Fruit fly (Drosophila melanogaster) whole organism, embryonic: Measurements from ENCODE around the gene XRCC1.
A peak's percentile ranks its signal among the peaks of the same experiment; 100 is the strongest.

ENCODE experiments used
- Atf6 ChIP-seq: fragments of 200-800 bp; sonication (Bioruptor generic); IDR thresholded peaks from 2 replicates; pipeline ENCODE4 v1.3.6; 2022; ENCODE audit warnings: missing biosample characterization, missing genetic modification characterization
- Bgb ChIP-seq: fragments of 200-800 bp; sonication (Bioruptor generic); IDR thresholded peaks from 2 replicates; pipeline ENCODE4 v1.3.6; 2022; ENCODE audit warnings: missing biosample characterization, missing genetic modification characterization; ENCODE audit not compliant: partially characterized antibody
- CG11456 ChIP-seq: fragments of 200-800 bp; sonication (Bioruptor generic); IDR thresholded peaks from 3 replicates; pipeline ENCODE4 v1.3.6; 2022; ENCODE audit warnings: missing biosample characterization, missing genetic modification characterization
- CG12236 ChIP-seq: fragments of 200-800 bp; sonication (Bioruptor generic); optimal IDR thresholded peaks from 2 replicates; lab custom pipeline; 2016; ENCODE audit warnings: missing biosample characterization, missing genetic modification characterization
- CG14667 ChIP-seq: fragments of 200-800 bp; sonication (Bioruptor generic); IDR thresholded peaks from 2 replicates; pipeline ENCODE4 v1.3.6; 2022; ENCODE audit warnings: missing biosample characterization, missing genetic modification characterization
- CG15601 ChIP-seq: fragments of 200-800 bp; sonication (Bioruptor generic); optimal IDR thresholded peaks from 3 replicates; lab custom pipeline; 2019; ENCODE audit warnings: missing biosample characterization, mild to moderate bottlenecking, missing genetic modification characterization, moderate library complexity
- CG17186 ChIP-seq: fragments of 200-800 bp; sonication (Bioruptor generic); optimal IDR thresholded peaks from 3 replicates; lab custom pipeline; 2017; ENCODE audit warnings: missing biosample characterization, missing genetic modification reagents, missing genetic modification characterization
- CG17361 ChIP-seq: fragments of 200-800 bp; sonication (Bioruptor generic); IDR thresholded peaks from 3 replicates; pipeline ENCODE4 v1.3.6; 2022; ENCODE audit warnings: missing biosample characterization, missing genetic modification characterization
- CG17612 ChIP-seq: fragments of 200-800 bp; sonication (Bioruptor generic); IDR thresholded peaks from 2 replicates; pipeline ENCODE4 v1.3.6; 2022; ENCODE audit warnings: missing biosample characterization, missing genetic modification characterization
- CG18011 ChIP-seq: fragments of 200-800 bp; sonication (Bioruptor generic); optimal IDR thresholded peaks from 2 replicates; lab custom pipeline; 2017; ENCODE audit warnings: missing biosample characterization, missing genetic modification characterization, mild to moderate bottlenecking, moderate library complexity, missing genotype
- CG31388 ChIP-seq: fragments of 200-800 bp; sonication (Bioruptor generic); optimal IDR thresholded peaks from 2 replicates; lab custom pipeline; 2016; ENCODE audit warnings: missing biosample characterization, missing genetic modification characterization
- CG31441 ChIP-seq: fragments of 200-800 bp; sonication (Bioruptor generic); IDR thresholded peaks from 2 replicates; pipeline ENCODE4 v1.3.6; 2022; ENCODE audit warnings: missing biosample characterization, missing genetic modification characterization
- CG32532 ChIP-seq: fragments of 200-800 bp; sonication (Bioruptor generic); IDR thresholded peaks from 2 replicates; pipeline ENCODE4 v1.3.6; 2022; ENCODE audit warnings: missing biosample characterization, missing genetic modification characterization
- CG3281 ChIP-seq: fragments of 200-800 bp; sonication (Bioruptor generic); optimal IDR thresholded peaks from 3 replicates; lab custom pipeline; 2017; ENCODE audit warnings: missing biosample characterization, mild to moderate bottlenecking, missing genetic modification characterization
- CG42726 ChIP-seq: fragments of 200-800 bp; sonication (Bioruptor generic); IDR thresholded peaks from 2 replicates; pipeline ENCODE4 v1.3.6; 2022; ENCODE audit warnings: missing biosample characterization, missing genetic modification characterization; ENCODE audit not compliant: partially characterized antibody
- CG4328 ChIP-seq: fragments of 200-800 bp; sonication (Bioruptor generic); optimal IDR thresholded peaks from 3 replicates; lab custom pipeline; 2017; ENCODE audit warnings: missing biosample characterization, missing genetic modification reagents, missing genetic modification characterization
- CG4360 ChIP-seq: fragments of 200-800 bp; sonication (Bioruptor generic); IDR thresholded peaks from 2 replicates; pipeline ENCODE4 v1.3.6; 2022; ENCODE audit warnings: missing biosample characterization, missing genetic modification characterization
- CG4730 ChIP-seq: fragments of 200-800 bp; sonication (Bioruptor generic); IDR thresholded peaks from 2 replicates; pipeline ENCODE4 v1.3.6; 2022; ENCODE audit warnings: missing biosample characterization, missing genetic modification characterization
- CG7271 ChIP-seq: fragments of 200-800 bp; sonication (Bioruptor generic); optimal IDR thresholded peaks from 2 replicates; lab custom pipeline; 2018; ENCODE audit warnings: missing biosample characterization, mild to moderate bottlenecking, missing genetic modification characterization, moderate library complexity
- CG8290 ChIP-seq, 3 experiments: fragments of 200-800 bp; sonication (Bioruptor generic); optimal IDR thresholded peaks; 2 replicates each; lab custom pipeline; 2016 to 2019; ENCODE audit warnings: missing biosample characterization in 3 of 3, missing genetic modification characterization in 3 of 3, mild to moderate bottlenecking in 2 of 3, moderate library complexity in 1 of 3
- CG8924 ChIP-seq: fragments of 200-800 bp; optimal IDR thresholded peaks from 3 replicates; lab custom pipeline; 2019; ENCODE audit warnings: missing biosample characterization, mild to moderate bottlenecking, missing genetic modification characterization, moderate library complexity
- CG9609 ChIP-seq: fragments of 200-800 bp; sonication (Bioruptor generic); optimal IDR thresholded peaks from 3 replicates; lab custom pipeline; 2016; ENCODE audit warnings: missing biosample characterization, missing genetic modification characterization
- CG9876 ChIP-seq: fragments of 200-800 bp; sonication (Bioruptor generic); optimal IDR thresholded peaks from 2 replicates; lab custom pipeline; 2016; ENCODE audit warnings: missing biosample characterization, missing genetic modification characterization
- Camta ChIP-seq: fragments of 200-800 bp; sonication (Bioruptor generic); optimal IDR thresholded peaks from 2 replicates; lab custom pipeline; 2016; ENCODE audit warnings: missing biosample characterization, missing genetic modification characterization
- D19B ChIP-seq: fragments of 200-800 bp; sonication (Bioruptor generic); optimal IDR thresholded peaks from 2 replicates; lab custom pipeline; 2017; ENCODE audit warnings: missing biosample characterization, mild to moderate bottlenecking, missing genetic modification characterization
- Dek ChIP-seq: fragments of 200-800 bp; sonication (Bioruptor generic); optimal IDR thresholded peaks from 3 replicates; lab custom pipeline; 2019; ENCODE audit warnings: missing biosample characterization, mild to moderate bottlenecking, missing genetic modification characterization, moderate library complexity
- Fer1 ChIP-seq: fragments of 200-800 bp; sonication (Bioruptor generic); optimal IDR thresholded peaks from 2 replicates; lab custom pipeline; 2017; ENCODE audit warnings: missing biosample characterization, mild to moderate bottlenecking, missing genetic modification characterization
- Fer3 ChIP-seq: fragments of 200-800 bp; sonication (Bioruptor generic); optimal IDR thresholded peaks from 2 replicates; lab custom pipeline; 2018; ENCODE audit warnings: missing biosample characterization, mild to moderate bottlenecking, missing genetic modification characterization, moderate library complexity
- HmgZ ChIP-seq: fragments of 200-800 bp; sonication (Bioruptor generic); optimal IDR thresholded peaks from 2 replicates; lab custom pipeline; 2018; ENCODE audit warnings: missing biosample characterization, mild to moderate bottlenecking, missing genetic modification characterization
- Max ChIP-seq: fragments of 200-800 bp; sonication (Bioruptor generic); optimal IDR thresholded peaks from 2 replicates; lab custom pipeline; 2016; ENCODE audit warnings: missing biosample characterization, mild to moderate bottlenecking, missing genetic modification characterization
- NC2α ChIP-seq: fragments of 200-800 bp; sonication (Bioruptor generic); optimal IDR thresholded peaks from 2 replicates; lab custom pipeline; 2016; ENCODE audit warnings: missing biosample characterization, missing genetic modification characterization
- NC2β ChIP-seq: fragments of 200-800 bp; sonication (Bioruptor generic); optimal IDR thresholded peaks from 2 replicates; lab custom pipeline; 2016; ENCODE audit warnings: missing biosample characterization, missing genetic modification characterization
- Oaz ChIP-seq: fragments of 200-800 bp; sonication (Bioruptor generic); IDR thresholded peaks from 2 replicates; pipeline ENCODE4 v1.3.6; 2022; ENCODE audit warnings: missing biosample characterization, missing genetic modification characterization
- Oli ChIP-seq: fragments of 200-800 bp; sonication (Bioruptor generic); optimal IDR thresholded peaks from 2 replicates; lab custom pipeline; 2018; ENCODE audit warnings: missing biosample characterization, mild to moderate bottlenecking, missing genetic modification characterization, moderate library complexity
- TFAM ChIP-seq: fragments of 200-800 bp; sonication (Bioruptor generic); optimal IDR thresholded peaks from 2 replicates; lab custom pipeline; 2017; ENCODE audit warnings: missing biosample characterization, missing genetic modification characterization, inconsistent platforms
- Xbp1 ChIP-seq: fragments of 200-800 bp; sonication (Bioruptor generic); optimal IDR thresholded peaks from 3 replicates; lab custom pipeline; 2016; ENCODE audit warnings: missing biosample characterization, mild to moderate bottlenecking, missing genetic modification characterization
- amos ChIP-seq: fragments of 200-800 bp; sonication (Bioruptor generic); IDR thresholded peaks from 2 replicates; pipeline ENCODE4 v1.3.6; 2022; ENCODE audit warnings: missing biosample characterization, missing genetic modification characterization; ENCODE audit not compliant: partially characterized antibody
- ap ChIP-seq: fragments of 200-800 bp; sonication (Bioruptor generic); IDR thresholded peaks from 2 replicates; pipeline ENCODE4 v1.3.6; 2022; ENCODE audit warnings: missing biosample characterization, missing genetic modification characterization
- ara ChIP-seq: fragments of 200-800 bp; sonication (Bioruptor generic); IDR thresholded peaks from 2 replicates; pipeline ENCODE4 v1.3.6; 2022; ENCODE audit warnings: missing biosample characterization, missing genetic modification characterization
- ato ChIP-seq: fragments of 200-800 bp; sonication (Bioruptor generic); IDR thresholded peaks from 2 replicates; pipeline ENCODE4 v1.3.6; 2022; ENCODE audit warnings: missing biosample characterization, missing genetic modification characterization; ENCODE audit not compliant: partially characterized antibody
- caup ChIP-seq: fragments of 200-800 bp; sonication (Bioruptor generic); optimal IDR thresholded peaks from 3 replicates; lab custom pipeline; 2017; ENCODE audit warnings: missing biosample characterization, mild to moderate bottlenecking, missing genetic modification characterization, moderate library complexity; ENCODE audit not compliant: severe bottlenecking
- crc ChIP-seq: fragments of 200-800 bp; sonication (Bioruptor generic); optimal IDR thresholded peaks from 2 replicates; lab custom pipeline; 2016; ENCODE audit warnings: missing biosample characterization, missing genetic modification characterization
- emc ChIP-seq: fragments of 200-800 bp; sonication (Bioruptor generic); optimal IDR thresholded peaks from 2 replicates; lab custom pipeline; 2016; ENCODE audit warnings: missing biosample characterization, missing genetic modification characterization
- ems ChIP-seq: fragments of 200-800 bp; sonication (Bioruptor generic); optimal IDR thresholded peaks from 3 replicates; lab custom pipeline; 2016; ENCODE audit warnings: missing biosample characterization, missing genetic modification characterization
- ftz-f1 ChIP-seq: fragments of 200-800 bp; sonication (Bioruptor generic); optimal IDR thresholded peaks from 2 replicates; lab custom pipeline; 2016; ENCODE audit warnings: missing biosample characterization, missing genetic modification characterization
- ind ChIP-seq: fragments of 200-800 bp; sonication (Bioruptor generic); optimal IDR thresholded peaks from 3 replicates; lab custom pipeline; 2016; ENCODE audit warnings: missing biosample characterization, missing genetic modification characterization
- inv ChIP-seq: fragments of 200-800 bp; sonication (Bioruptor generic); IDR thresholded peaks from 2 replicates; pipeline ENCODE4 v1.3.6; 2022; ENCODE audit warnings: missing biosample characterization, missing genetic modification characterization; ENCODE audit not compliant: partially characterized antibody
- pita ChIP-seq: fragments of 200-800 bp; sonication (Bioruptor generic); optimal IDR thresholded peaks from 2 replicates; lab custom pipeline; 2017; ENCODE audit warnings: missing biosample characterization, mild to moderate bottlenecking, missing genetic modification characterization
- usp ChIP-seq: fragments of >200 bp; optimal IDR thresholded peaks from 2 replicates; lab custom pipeline; 2017; ENCODE audit warnings: missing biosample characterization, missing genetic modification characterization
- vvl ChIP-seq: fragments of 200-800 bp; sonication (Bioruptor generic); IDR thresholded peaks from 2 replicates; pipeline ENCODE4 v1.3.6; 2022; ENCODE audit warnings: missing biosample characterization, missing genetic modification characterization
- yki ChIP-seq: fragments of >200 bp; optimal IDR thresholded peaks from 3 replicates; lab custom pipeline; 2018

The XRCC1 gene

dm6 chrX:5322459-5322883 is 7.2 kb upstream of the XRCC1 start, which contains the start of gene Rnp4F (continued):
- TF ChIP-seq CG31441 (GFP tag; lab: Robert Waterston, UW) = no peak; the same call in 1 of the 2 replicates
- TF ChIP-seq Oaz (GFP tag; lab: Robert Waterston, UW) = peak; percentile 44; the same call in 1 of the 2 replicates
- TF ChIP-seq emc (GFP tag; lab: Kevin White, UChicago) = peak; percentile 67
- TF ChIP-seq Bgb (GFP tag; lab: Robert Waterston, UW) = peak; percentile 84
- peak; percentile 86 for TF ChIP-seq CG17186
- no peak; the same call in 1 of the 3 replicates for TF ChIP-seq CG17361
- TF ChIP-seq CG31388 (GFP tag; lab: Kevin White, UChicago) = no peak
- TF ChIP-seq CG4730 (GFP tag; lab: Robert Waterston, UW) = peak; percentile 42; the same call in 1 of the 2 replicates
- TF ChIP-seq Max = peak; percentile 47
- no peak for TF ChIP-seq CG7271
- TF ChIP-seq yki (lab: Kevin White, UChicago) = no peak
- TF ChIP-seq crc (GFP tag; lab: Kevin White, UChicago) = no peak
- TF ChIP-seq inv (GFP tag; lab: Robert Waterston, UW) = peak; percentile 84
- TF ChIP-seq NC2β (GFP tag; lab: Kevin White, UChicago) = peak; percentile 43
- TF ChIP-seq Oli (tag; lab: Kevin White, UChicago) = no peak
- no peak for TF ChIP-seq caup (GFP tag; lab: Kevin White, UChicago)
- peak; percentile 83 for TF ChIP-seq CG42726 (GFP tag; lab: Robert Waterston, UW)
- peak; percentile 65 for TF ChIP-seq Fer1
- no peak for TF ChIP-seq ftz-f1 (GFP tag; lab: Kevin White, UChicago)
- TF ChIP-seq ind (GFP tag; lab: Kevin White, UChicago) = peak; percentile 79
- TF ChIP-seq Camta (GFP tag; lab: Kevin White, UChicago) = peak; percentile 69
- TF ChIP-seq TFAM = no peak
- no peak for TF ChIP-seq CG4360 (GFP tag; lab: Robert Waterston, UW)
- peak; percentile 48 for TF ChIP-seq CG3281 (GFP tag; lab: Kevin White, UChicago)
- peak; percentile 80; the same call in 2 of the 3 replicates for TF ChIP-seq CG11456 (GFP tag; lab: Robert Waterston, UW)
- no peak for TF ChIP-seq CG4328 (GFP tag; lab: Kevin White, UChicago)
- TF ChIP-seq vvl (GFP tag; lab: Robert Waterston, UW) = peak; percentile 75
- TF ChIP-seq D19B (GFP tag; lab: Kevin White, UChicago) = no peak
- TF ChIP-seq CG9609 (GFP tag; lab: Kevin White, UChicago) = peak; percentile 72
- TF ChIP-seq Atf6 = peak; percentile 51
- peak; percentile 57 for TF ChIP-seq CG14667
- 0 out of 2 replicates have a peak, but pooled peaks have one; percentile 5 for TF ChIP-seq ap
- TF ChIP-seq pita (GFP tag; lab: Kevin White, UChicago) = no peak
- peak; percentile 72 for TF ChIP-seq CG32532 (GFP tag; lab: Robert Waterston, UW)
- TF ChIP-seq CG9876 (GFP tag; lab: Kevin White, UChicago) = peak; percentile 72
- TF ChIP-seq usp (GFP tag; lab: Kevin White, UChicago) = no peak
- TF ChIP-seq CG18011 = peak; percentile 48
- TF ChIP-seq Xbp1 (GFP tag; lab: Kevin White, UChicago) = peak; percentile 80
- TF ChIP-seq CG15601 = no peak
- 0 out of 2 replicates have a peak, but pooled peaks have one; percentile 21 for TF ChIP-seq ato
- TF ChIP-seq NC2α (GFP tag; lab: Kevin White, UChicago) = no peak
- TF ChIP-seq ara (GFP tag; lab: Robert Waterston, UW) = peak; percentile 67
- peak; percentile 73 for TF ChIP-seq HmgZ (tag; lab: Kevin White, UChicago)
- peak; percentile 58 for TF ChIP-seq ems (GFP tag; lab: Kevin White, UChicago)
- peak; percentile 30 for TF ChIP-seq Fer3 (tag; lab: Kevin White, UChicago)
- peak; percentile 15 for TF ChIP-seq CG8924 (tag; lab: Kevin White, UChicago)
- no peak for TF ChIP-seq CG17612 (GFP tag; lab: Robert Waterston, UW)
- TF ChIP-seq Dek (tag; lab: Kevin White, UChicago) = peak; percentile 59
- TF ChIP-seq CG8290 (GFP tag; optimal IDR thresholded peaks at IDR 0.05; lab: Kevin White, UChicago) = peak; percentile 38
- no peak for TF ChIP-seq CG8290 (tag; optimal IDR thresholded peaks at IDR 0.05; lab: Kevin White, UChicago)
- no peak for TF ChIP-seq CG12236 (GFP tag; lab: Kevin White, UChicago)
- TF ChIP-seq amos (GFP tag; lab: Robert Waterston, UW) = peak; percentile 88
